Worm (Caenorhabditis elegans) whole organism, L4 larva: Measurements from ENCODE around the gene F01G10.9.

ENCODE experiments used
- F10B5.3 ChIP-seq: sonication (generic microtip); optimal IDR thresholded peaks from 2 replicates; lab custom pipeline; 2016; ENCODE audit warnings: mild to moderate bottlenecking, missing genetic modification characterization, missing compliant biosample characterization
- R02D3.7 ChIP-seq: fragments of 150-350 bp; sonication (generic microtip); optimal IDR thresholded peaks from 3 replicates; lab custom pipeline; 2014; ENCODE audit warnings: missing biosample characterization, missing genetic modification characterization
- T20F7.1 ChIP-seq: fragments of 200-800 bp; sonication (Bioruptor generic); optimal IDR thresholded peaks from 2 replicates; lab custom pipeline; 2018; ENCODE audit warnings: mild to moderate bottlenecking, missing genetic modification characterization, missing compliant biosample characterization
- T26A8.4 ChIP-seq: fragments of 200-800 bp; sonication (Bioruptor generic); IDR thresholded peaks from 2 replicates; pipeline ENCODE4 v1.3.6; 2022; ENCODE audit warnings: missing genetic modification characterization, missing compliant biosample characterization
- ZK546.5 ChIP-seq, 2 experiments: sonication (generic microtip); optimal IDR thresholded peaks; 2 replicates each; lab custom pipeline; 2017; ENCODE audit warnings: missing biosample characterization in 2 of 2, missing genetic modification characterization in 2 of 2
- attf-4 ChIP-seq: sonication (generic microtip); optimal IDR thresholded peaks from 3 replicates; lab custom pipeline; 2017; ENCODE audit warnings: missing biosample characterization, missing genetic modification characterization
- ceh-32 ChIP-seq: sonication (generic microtip); optimal IDR thresholded peaks from 2 replicates; lab custom pipeline; 2016; ENCODE audit warnings: mild to moderate bottlenecking, missing genetic modification characterization, missing compliant biosample characterization; ENCODE audit not compliant: poor library complexity
- ceh-44 ChIP-seq: fragments of 200-800 bp; sonication (Bioruptor generic); IDR thresholded peaks from 2 replicates; pipeline ENCODE4 v1.3.6; 2022; ENCODE audit warnings: missing genetic modification reagents, missing genetic modification characterization, missing compliant biosample characterization
- cey-2 ChIP-seq: sonication (generic microtip); optimal IDR thresholded peaks from 3 replicates; lab custom pipeline; 2017; ENCODE audit warnings: missing genetic modification characterization, mild to moderate bottlenecking, missing compliant biosample characterization, antibody characterized with exemption, borderline replicate concordance; ENCODE audit not compliant: insufficient read depth
- daf-16 ChIP-seq, 3 experiments: sonication (generic microtip); optimal IDR thresholded peaks; 2 replicates each; lab custom pipeline; 2016 to 2017; ENCODE audit warnings: missing genetic modification characterization in 3 of 3, missing genetic modification reagents in 3 of 3, mild to moderate bottlenecking in 2 of 3, missing compliant biosample characterization in 2 of 3, missing biosample characterization in 1 of 3, moderate library complexity in 1 of 3
- daf-19 ChIP-seq: fragments of 200-800 bp; sonication (Bioruptor generic); conservative IDR thresholded peaks from 2 replicates; pipeline ENCODE4 v1.3.6; 2022; ENCODE audit warnings: missing genetic modification characterization, missing compliant biosample characterization
- dmd-6 ChIP-seq: fragments of 200-800 bp; sonication (Bioruptor generic); IDR thresholded peaks from 2 replicates; pipeline ENCODE4 v1.3.6; 2022; ENCODE audit warnings: missing genetic modification reagents, missing genetic modification characterization, missing compliant biosample characterization
- dmd-8 ChIP-seq: fragments of 200-800 bp; sonication (Bioruptor generic); IDR thresholded peaks from 2 replicates; pipeline ENCODE4 v1.3.6; 2022; ENCODE audit warnings: missing genetic modification characterization, missing compliant biosample characterization
- dpl-1 ChIP-seq: fragments of 150-350 bp; optimal IDR thresholded peaks from 2 replicates; lab custom pipeline; 2014; ENCODE audit warnings: missing biosample characterization, missing genetic modification reagents, missing genetic modification characterization
- dve-1 ChIP-seq: sonication (generic microtip); optimal IDR thresholded peaks from 2 replicates; lab custom pipeline; 2017; ENCODE audit warnings: antibody characterized with exemption, mild to moderate bottlenecking, missing genetic modification characterization, missing compliant biosample characterization; ENCODE audit not compliant: insufficient read depth
- egl-43 ChIP-seq: fragments of 200-800 bp; sonication (Bioruptor generic); IDR thresholded peaks from 2 replicates; pipeline ENCODE4 v1.3.6; 2022; ENCODE audit warnings: missing genetic modification reagents, missing genetic modification characterization, missing compliant biosample characterization
- fkh-10 ChIP-seq: fragments of 150-350 bp; optimal IDR thresholded peaks from 2 replicates; lab custom pipeline; 2014; ENCODE audit warnings: missing biosample characterization, missing genetic modification reagents, missing genetic modification characterization
- hlh-11 ChIP-seq: fragments of 200-800 bp; sonication (Bioruptor generic); optimal IDR thresholded peaks from 2 replicates; lab custom pipeline; 2018; ENCODE audit warnings: mild to moderate bottlenecking, missing genetic modification characterization, missing compliant biosample characterization
- hmg-1.1 ChIP-seq: fragments of 200-800 bp; sonication (Bioruptor generic); IDR thresholded peaks from 2 replicates; pipeline ENCODE4 v1.3.6; 2022; ENCODE audit warnings: missing genetic modification reagents, missing genetic modification characterization, missing compliant biosample characterization
- lin-1 ChIP-seq: fragments of 200-800 bp; sonication (Bioruptor generic); IDR thresholded peaks from 2 replicates; pipeline ENCODE4 v1.3.6; 2022; ENCODE audit warnings: missing genetic modification reagents, missing genetic modification characterization, missing compliant biosample characterization
- lin-15B ChIP-seq: fragments of 150-350 bp; sonication (generic microtip); optimal IDR thresholded peaks from 3 replicates; lab custom pipeline; 2014; ENCODE audit warnings: missing biosample characterization, missing genetic modification characterization
- madf-9 ChIP-seq: fragments of 200-800 bp; sonication (Bioruptor generic); conservative IDR thresholded peaks from 2 replicates; pipeline ENCODE4 v1.3.6; 2022; ENCODE audit warnings: missing genetic modification reagents, missing genetic modification characterization, missing compliant biosample characterization
- mep-1 ChIP-seq: fragments of 150-350 bp; sonication (generic microtip); optimal IDR thresholded peaks from 3 replicates; lab custom pipeline; 2014; ENCODE audit warnings: missing biosample characterization, missing genetic modification characterization
- mes-2 ChIP-seq: sonication (generic microtip); optimal IDR thresholded peaks from 2 replicates; lab custom pipeline; 2016; ENCODE audit warnings: missing genotype, mild to moderate bottlenecking, missing genetic modification characterization, missing compliant biosample characterization; ENCODE audit not compliant: poor library complexity, severe bottlenecking
- nhr-102 ChIP-seq: sonication (generic microtip); optimal IDR thresholded peaks from 2 replicates; lab custom pipeline; 2016; ENCODE audit warnings: mild to moderate bottlenecking, missing genetic modification characterization, moderate library complexity, missing compliant biosample characterization
- nhr-11 ChIP-seq: fragments of 150-350 bp; optimal IDR thresholded peaks from 2 replicates; lab custom pipeline; 2014; ENCODE audit warnings: missing biosample characterization, missing genetic modification characterization
- nhr-111 ChIP-seq: fragments of 200-800 bp; sonication (Bioruptor generic); optimal IDR thresholded peaks from 2 replicates; lab custom pipeline; 2018; ENCODE audit warnings: mild to moderate bottlenecking, missing genetic modification characterization, missing compliant biosample characterization
- nhr-237 ChIP-seq: sonication (generic microtip); optimal IDR thresholded peaks from 2 replicates; lab custom pipeline; 2017; ENCODE audit warnings: missing biosample characterization, missing genetic modification characterization
- nhr-28 ChIP-seq: fragments of 150-350 bp; optimal IDR thresholded peaks from 2 replicates; lab custom pipeline; 2014; ENCODE audit warnings: missing biosample characterization, missing genetic modification characterization
- nhr-41 ChIP-seq: fragments of 200-800 bp; sonication (Bioruptor generic); IDR thresholded peaks from 2 replicates; pipeline ENCODE4 v1.3.6; 2022; ENCODE audit warnings: missing genetic modification reagents, missing genetic modification characterization, missing compliant biosample characterization
- nhr-6 ChIP-seq: fragments of 150-350 bp; optimal IDR thresholded peaks from 2 replicates; lab custom pipeline; 2014; ENCODE audit warnings: missing biosample characterization, missing genetic modification characterization
- nhr-77 ChIP-seq: fragments of 150-350 bp; optimal IDR thresholded peaks from 2 replicates; lab custom pipeline; 2014; ENCODE audit warnings: missing biosample characterization, missing genetic modification characterization
- php-3 ChIP-seq: fragments of 200-800 bp; sonication (Bioruptor generic); IDR thresholded peaks from 2 replicates; pipeline ENCODE4 v1.3.6; 2022; ENCODE audit warnings: missing genetic modification reagents, missing genetic modification characterization, missing compliant biosample characterization
- pqm-1 ChIP-seq: sonication (generic microtip); optimal IDR thresholded peaks from 2 replicates; lab custom pipeline; 2017; ENCODE audit warnings: missing biosample characterization, missing genetic modification characterization
- rbr-2 ChIP-seq: sonication (generic microtip); optimal IDR thresholded peaks from 2 replicates; lab custom pipeline; 2016; ENCODE audit warnings: missing genotype, missing genetic modification characterization, missing compliant biosample characterization
- spr-1 ChIP-seq: sonication (generic microtip); optimal IDR thresholded peaks from 2 replicates; lab custom pipeline; 2016; ENCODE audit warnings: mild to moderate bottlenecking, missing genetic modification characterization, missing compliant biosample characterization
- unc-130 ChIP-seq: sonication (generic microtip); optimal IDR thresholded peaks from 2 replicates; lab custom pipeline; 2016; ENCODE audit warnings: missing genetic modification reagents, missing genetic modification characterization, missing compliant biosample characterization
- unc-39 ChIP-seq: sonication (generic microtip); optimal IDR thresholded peaks from 2 replicates; lab custom pipeline; 2017; ENCODE audit warnings: missing biosample characterization, missing genetic modification characterization
- unc-62 ChIP-seq, 3 experiments: fragments of 150-350 bp in 1 of 3; sonication (generic microtip); optimal IDR thresholded peaks in 2 of 3; peaks in 1 of 3; 1 replicate in 1 of 3; 2 replicates in 2 of 3; lab custom pipeline; 2014 to 2017; ENCODE audit warnings: missing biosample characterization in 3 of 3, missing genetic modification characterization in 3 of 3, missing genetic modification reagents in 3 of 3, missing genotype in 1 of 3
- zip-2 ChIP-seq: fragments of 150-350 bp; optimal IDR thresholded peaks from 2 replicates; lab custom pipeline; 2014; ENCODE audit warnings: missing biosample characterization, missing genetic modification characterization

The F01G10.9 gene

DNA sequence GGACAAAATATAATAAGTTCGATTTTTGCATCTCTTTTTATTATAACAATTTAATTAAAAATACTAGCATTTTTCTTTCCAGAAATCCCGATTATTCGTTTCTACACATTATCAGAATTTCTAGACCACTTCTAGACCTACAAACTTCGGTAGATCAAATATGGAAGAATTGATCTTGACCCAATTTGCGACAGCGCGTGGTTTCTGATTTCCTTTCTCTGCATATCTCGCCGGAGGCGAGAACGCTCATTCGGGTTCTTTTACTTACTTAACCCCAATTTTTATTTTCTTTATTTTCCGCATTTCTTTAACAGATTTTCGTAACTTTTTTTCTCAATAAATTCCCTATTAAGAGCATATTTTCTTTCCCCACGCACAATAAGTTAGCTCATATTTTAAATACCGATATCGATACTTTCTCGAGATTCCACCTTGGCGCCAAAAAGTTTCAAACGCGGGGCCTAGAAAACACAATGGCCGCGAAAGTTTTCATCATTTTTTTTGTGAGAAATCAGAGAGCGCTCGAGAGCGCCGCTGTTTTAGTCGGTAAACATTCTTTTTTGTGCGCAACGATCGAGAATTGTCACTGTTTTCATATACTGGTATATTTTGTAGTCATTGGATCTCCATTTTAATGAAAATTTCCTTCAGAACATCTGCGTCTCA, 16.9 kb downstream of the F01G10.9 start:
- peak; percentile 32 for TF ChIP-seq unc-130 (GFP tag; lab: Kevin White, UChicago)
- TF ChIP-seq hmg-1.1 (GFP tag; lab: Robert Waterston, UW): 0 out of 2 replicates have a peak, but pooled peaks have one; percentile 5
- peak; percentile 71 for TF ChIP-seq dpl-1 (GFP tag; lab: Kevin White, UChicago)
- TF ChIP-seq nhr-28: peak; percentile 53
- TF ChIP-seq madf-9 (GFP tag; lab: Robert Waterston, UW): 0 out of 2 replicates have a peak, but pooled peaks have one; percentile 21
- no peak for TF ChIP-seq nhr-41 (GFP tag; lab: Robert Waterston, UW)
- TF ChIP-seq fkh-10 (GFP tag; lab: Kevin White, UChicago): no peak
- TF ChIP-seq nhr-102: no peak
- peak; percentile 6 for TF ChIP-seq nhr-6
- TF ChIP-seq mes-2 (tag; lab: Kevin White, UChicago): peak; percentile 83

DNA sequence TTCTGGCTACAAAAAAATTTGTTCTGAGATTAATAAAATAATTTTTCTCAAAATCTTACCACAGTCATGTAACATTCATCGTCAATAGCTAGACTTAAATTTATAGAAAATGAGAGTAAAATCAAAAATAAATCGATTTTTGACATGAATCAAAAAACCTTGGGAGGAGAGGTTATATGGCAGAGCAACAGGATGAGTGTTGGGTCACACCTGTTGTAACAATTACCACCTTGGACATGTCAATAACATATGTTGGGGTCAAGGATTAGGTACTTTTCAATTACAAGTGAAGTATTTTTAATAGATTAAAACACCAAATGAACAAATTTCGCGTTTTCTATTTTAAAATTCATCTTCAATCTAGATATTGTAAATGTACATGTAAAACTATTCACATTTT, 17.8 kb downstream of the F01G10.9 start, which contains the start of gene lipl-7:
Gene lipl-7, minus strand, starts transcription at position 165 of the 400 bp plus-strand sequence.
- TF ChIP-seq T26A8.4 (GFP tag; lab: Robert Waterston, UW) (no peak), daf-19 (GFP tag; lab: Robert Waterston, UW) (no peak), F10B5.3 (no peak), nhr-11 (tag; lab: Kevin White, UChicago) (no peak), mep-1 (no peak), nhr-28 (no peak), nhr-111 (no peak), R02D3.7 (tag; lab: Kevin White, UChicago) (no peak), daf-16 (GFP tag; optimal IDR thresholded peaks at IDR 0.05; lab: Kevin White, UChicago) (no peak), daf-16 (tag; optimal IDR thresholded peaks at IDR 0.05; lab: Kevin White, UChicago) (no peak), unc-39 (no peak), T20F7.1 (no peak), attf-4 (no peak), nhr-6 (no peak), php-3 (GFP tag; lab: Robert Waterston, UW) (no peak)

- TF ChIP-seq nhr-77 (tag; lab: Kevin White, UChicago) (peak; percentile 32), php-3 (GFP tag; lab: Robert Waterston, UW) (peak; percentile 88), lin-15B (tag; lab: Kevin White, UChicago) (no peak), ceh-44 (no peak), F10B5.3 (no peak), dve-1 (tag; lab: Kevin White, UChicago) (peak; percentile 52), ceh-32 (tag; lab: Kevin White, UChicago) (no peak), daf-16 (GFP tag; optimal IDR thresholded peaks at IDR 0.05; lab: Kevin White, UChicago) (no peak), daf-16 (tag; optimal IDR thresholded peaks at IDR 0.05; lab: Kevin White, UChicago) (peak; percentile 79), rbr-2 (tag; lab: Kevin White, UChicago) (no peak), ZK546.5 (tag; optimal IDR thresholded peaks at IDR 0.05; lab: Kevin White, UChicago) (no peak), unc-62 (GFP tag; optimal IDR thresholded peaks at IDR 0.05 in 1 of 2; lab: Kevin White, UChicago) (no peak), unc-62 (tag; optimal IDR thresholded peaks at IDR 0.05; lab: Kevin White, UChicago) (no peak), nhr-28 (peak; percentile 84), spr-1 (tag; lab: Kevin White, UChicago) (no peak), cey-2 (tag; lab: Kevin White, UChicago) (no peak)
- TF ChIP-seq, all 104 proteins: peak for 5
Observed at ce11 chrIV:10239045-10239444, 20.4 kb downstream of the F01G10.9 start, which contains the start of gene ech-8. TSS of gene ech-8 (minus strand) at chrIV:10239176.

DNA sequence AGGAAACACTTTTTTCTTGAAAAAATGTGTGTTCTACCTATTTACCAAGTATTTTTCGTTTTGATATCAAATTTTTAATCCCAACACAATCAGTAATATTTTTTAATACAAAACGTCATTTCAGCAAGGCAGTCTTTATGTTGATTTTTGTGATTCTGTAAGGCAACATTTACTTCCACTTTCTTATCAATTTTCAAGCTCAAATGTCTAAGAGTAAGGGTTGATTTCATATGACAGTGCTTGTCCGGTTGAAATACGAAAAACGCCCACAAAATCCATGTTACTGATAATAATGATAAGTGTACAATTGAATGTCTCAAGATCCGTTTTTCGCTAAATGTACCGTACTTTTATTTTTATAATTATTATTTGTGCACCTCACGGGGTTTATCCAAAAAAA, 23.4 kb downstream of the F01G10.9 start:
- TF ChIP-seq hlh-11 (peak; percentile 52), egl-43 (GFP tag; lab: Robert Waterston, UW) (no peak), lin-1 (GFP tag; lab: Robert Waterston, UW) (0 out of 2 replicates have a peak, but pooled peaks have one; percentile 30), T26A8.4 (GFP tag; lab: Robert Waterston, UW) (no peak), nhr-237 (tag; lab: Kevin White, UChicago) (no peak), dmd-8 (no peak), nhr-28 (peak; percentile 68), nhr-11 (tag; lab: Kevin White, UChicago) (no peak), cey-2 (tag; lab: Kevin White, UChicago) (no peak), dpl-1 (GFP tag; lab: Kevin White, UChicago) (no peak), daf-16 (GFP tag; optimal IDR thresholded peaks at IDR 0.05; lab: Kevin White, UChicago) (no peak), daf-16 (tag; optimal IDR thresholded peaks at IDR 0.05; lab: Kevin White, UChicago) (peak; percentile 60), pqm-1 (tag; lab: Kevin White, UChicago) (peak; percentile 89), nhr-77 (tag; lab: Kevin White, UChicago) (peak; percentile 52), dve-1 (tag; lab: Kevin White, UChicago) (peak; percentile 74), dmd-6 (GFP tag; lab: Robert Waterston, UW) (peak; percentile 71), zip-2 (tag; lab: Kevin White, UChicago) (no peak)
